Fruit fly (Drosophila melanogaster) whole organism, embryonic: ENCODE measurements around the gene CG7173.

Experiments
- Ada2b ChIP-seq: fragments of 200-800 bp; sonication (Bioruptor generic); IDR thresholded peaks from 2 replicates; pipeline ENCODE4 v1.3.6; 2022; ENCODE audit warnings: missing biosample characterization, missing genetic modification characterization
- BEAF-32 ChIP-seq: fragments of 200-800 bp; sonication (Bioruptor generic); optimal IDR thresholded peaks from 3 replicates; lab custom pipeline; 2017; ENCODE audit warnings: missing biosample characterization, missing genetic modification characterization, mild to moderate bottlenecking, moderate library complexity, missing genetic modification reagents
- Bteb2 ChIP-seq: fragments of 200-800 bp; sonication (Bioruptor generic); optimal IDR thresholded peaks from 2 replicates; lab custom pipeline; 2016; ENCODE audit warnings: missing biosample characterization, missing genetic modification characterization
- CG10321 ChIP-seq: fragments of 200-800 bp; sonication (Bioruptor generic); IDR thresholded peaks from 2 replicates; pipeline ENCODE4 v1.3.6; 2022; ENCODE audit warnings: missing biosample characterization, missing genetic modification characterization
- CG11695 ChIP-seq: fragments of 200-800 bp; sonication (Bioruptor generic); IDR thresholded peaks from 3 replicates; pipeline ENCODE4 v1.3.6; 2022; ENCODE audit warnings: missing biosample characterization, missing genetic modification characterization
- CG12219 ChIP-seq: fragments of 200-800 bp; sonication (Bioruptor generic); optimal IDR thresholded peaks from 3 replicates; lab custom pipeline; 2018; ENCODE audit warnings: missing biosample characterization, mild to moderate bottlenecking, missing genetic modification characterization
- CG14710 ChIP-seq: fragments of 200-800 bp; sonication (Bioruptor generic); optimal IDR thresholded peaks from 3 replicates; lab custom pipeline; 2019; ENCODE audit warnings: missing biosample characterization, mild to moderate bottlenecking, missing genetic modification characterization, moderate library complexity
- CG15073 ChIP-seq: fragments of 200-800 bp; sonication (Bioruptor generic); optimal IDR thresholded peaks from 2 replicates; lab custom pipeline; 2016; ENCODE audit warnings: missing biosample characterization, missing genetic modification characterization
- CG15601 ChIP-seq: fragments of 200-800 bp; sonication (Bioruptor generic); optimal IDR thresholded peaks from 3 replicates; lab custom pipeline; 2019; ENCODE audit warnings: missing biosample characterization, mild to moderate bottlenecking, missing genetic modification characterization, moderate library complexity
- CG1603 ChIP-seq: fragments of 200-800 bp; sonication (Bioruptor generic); optimal IDR thresholded peaks from 2 replicates; lab custom pipeline; 2019; ENCODE audit warnings: missing biosample characterization, mild to moderate bottlenecking, missing genetic modification characterization, moderate library complexity
- CG17361 ChIP-seq: fragments of 200-800 bp; sonication (Bioruptor generic); IDR thresholded peaks from 3 replicates; pipeline ENCODE4 v1.3.6; 2022; ENCODE audit warnings: missing biosample characterization, missing genetic modification characterization
- CG18262 ChIP-seq: fragments of 200-800 bp; optimal IDR thresholded peaks from 3 replicates; lab custom pipeline; 2019; ENCODE audit warnings: missing biosample characterization, mild to moderate bottlenecking, missing genetic modification characterization, moderate library complexity
- CG18619 ChIP-seq: fragments of 200-800 bp; sonication (Bioruptor generic); optimal IDR thresholded peaks from 3 replicates; lab custom pipeline; 2017; ENCODE audit warnings: missing biosample characterization, mild to moderate bottlenecking, missing genetic modification characterization
- CG2712 ChIP-seq: fragments of 200-800 bp; optimal IDR thresholded peaks from 3 replicates; lab custom pipeline; 2019; ENCODE audit warnings: missing biosample characterization, mild to moderate bottlenecking, missing genetic modification characterization, moderate library complexity
- CG32767 ChIP-seq: fragments of 200-800 bp; sonication (Bioruptor generic); IDR thresholded peaks from 2 replicates; pipeline ENCODE4 v1.3.6; 2022; ENCODE audit warnings: missing biosample characterization, missing genetic modification characterization
- CG43689 ChIP-seq: fragments of 200-800 bp; sonication (Bioruptor generic); IDR thresholded peaks from 2 replicates; pipeline ENCODE4 v1.3.6; 2022; ENCODE audit warnings: missing biosample characterization, missing genetic modification characterization
- CG4424 ChIP-seq: fragments of 200-800 bp; sonication (Bioruptor generic); optimal IDR thresholded peaks from 3 replicates; lab custom pipeline; 2016; ENCODE audit warnings: missing biosample characterization, missing genetic modification characterization
- CG4617 ChIP-seq: fragments of 200-800 bp; sonication (Bioruptor generic); optimal IDR thresholded peaks from 3 replicates; lab custom pipeline; 2016; ENCODE audit warnings: missing biosample characterization, missing genetic modification characterization, borderline replicate concordance
- CG5245 ChIP-seq: fragments of 200-800 bp; sonication (Bioruptor generic); optimal IDR thresholded peaks from 3 replicates; lab custom pipeline; 2016; ENCODE audit warnings: missing biosample characterization, missing genetic modification characterization
- CG6689 ChIP-seq: fragments of 200-800 bp; sonication (Bioruptor generic); IDR thresholded peaks from 2 replicates; pipeline ENCODE4 v1.3.6; 2022; ENCODE audit warnings: missing biosample characterization, missing genetic modification characterization
- CG6854 ChIP-seq: fragments of 200-800 bp; sonication (Bioruptor generic); optimal IDR thresholded peaks from 3 replicates; lab custom pipeline; 2017; ENCODE audit warnings: missing biosample characterization, mild to moderate bottlenecking, missing genetic modification characterization
- CG7271 ChIP-seq: fragments of 200-800 bp; sonication (Bioruptor generic); optimal IDR thresholded peaks from 2 replicates; lab custom pipeline; 2018; ENCODE audit warnings: missing biosample characterization, mild to moderate bottlenecking, missing genetic modification characterization, moderate library complexity
- CG8765 ChIP-seq: fragments of 200-800 bp; sonication (Bioruptor generic); IDR thresholded peaks from 2 replicates; pipeline ENCODE4 v1.3.6; 2022; ENCODE audit warnings: missing biosample characterization, missing genetic modification characterization
- CG9215 ChIP-seq: fragments of 200-800 bp; sonication (Bioruptor generic); IDR thresholded peaks from 2 replicates; pipeline ENCODE4 v1.3.6; 2022; ENCODE audit warnings: missing biosample characterization, missing genetic modification characterization
- CG9876 ChIP-seq: fragments of 200-800 bp; sonication (Bioruptor generic); optimal IDR thresholded peaks from 2 replicates; lab custom pipeline; 2016; ENCODE audit warnings: missing biosample characterization, missing genetic modification characterization
- Deaf1 ChIP-seq: fragments of 200-800 bp; optimal IDR thresholded peaks from 3 replicates; lab custom pipeline; 2019; ENCODE audit warnings: missing biosample characterization, mild to moderate bottlenecking, missing genetic modification characterization, moderate library complexity
- Ets65A ChIP-seq: fragments of 200-800 bp; sonication (Bioruptor generic); peaks from one replicate; lab custom pipeline; 2016; ENCODE audit warnings: missing biosample characterization, missing genetic modification characterization
- H15 ChIP-seq: fragments of 200-800 bp; sonication (Bioruptor generic); IDR thresholded peaks from 3 replicates; pipeline ENCODE4 v1.3.6; 2022; ENCODE audit warnings: missing biosample characterization, missing genetic modification characterization
- HLH54F ChIP-seq: fragments of 200-800 bp; sonication (Bioruptor generic); optimal IDR thresholded peaks from 3 replicates; lab custom pipeline; 2016; ENCODE audit warnings: missing biosample characterization, missing genetic modification characterization
- Meics ChIP-seq: fragments of 200-800 bp; sonication (Bioruptor generic); optimal IDR thresholded peaks from 2 replicates; lab custom pipeline; 2017; ENCODE audit warnings: missing biosample characterization, mild to moderate bottlenecking, missing genetic modification characterization
- Nf-YC ChIP-seq: fragments of 200-800 bp; optimal IDR thresholded peaks from 3 replicates; lab custom pipeline; 2019; ENCODE audit warnings: missing biosample characterization, mild to moderate bottlenecking, missing genetic modification characterization, moderate library complexity
- Oaz ChIP-seq: fragments of 200-800 bp; sonication (Bioruptor generic); IDR thresholded peaks from 2 replicates; pipeline ENCODE4 v1.3.6; 2022; ENCODE audit warnings: missing biosample characterization, missing genetic modification characterization
- YL-1 ChIP-seq: fragments of 200-800 bp; sonication (Bioruptor generic); optimal IDR thresholded peaks from 3 replicates; lab custom pipeline; 2017; ENCODE audit warnings: missing biosample characterization, mild to moderate bottlenecking, missing genetic modification characterization
- cas ChIP-seq: fragments of 200-800 bp; sonication (Bioruptor generic); IDR thresholded peaks from 2 replicates; pipeline ENCODE4 v1.3.6; 2022; ENCODE audit warnings: missing biosample characterization, missing genetic modification characterization
- cg ChIP-seq: fragments of 200-800 bp; sonication (Bioruptor generic); optimal IDR thresholded peaks from 3 replicates; lab custom pipeline; 2019; ENCODE audit warnings: missing biosample characterization, mild to moderate bottlenecking, missing genetic modification characterization, moderate library complexity
- fu2 ChIP-seq: fragments of 200-800 bp; sonication (Bioruptor generic); optimal IDR thresholded peaks from 2 replicates; lab custom pipeline; 2016; ENCODE audit warnings: missing biosample characterization, missing genetic modification characterization
- gcm2 ChIP-seq: fragments of 200-800 bp; sonication (Bioruptor generic); optimal IDR thresholded peaks from 2 replicates; lab custom pipeline; 2016; ENCODE audit warnings: missing biosample characterization, missing genetic modification characterization
- ind ChIP-seq: fragments of 200-800 bp; sonication (Bioruptor generic); optimal IDR thresholded peaks from 3 replicates; lab custom pipeline; 2016; ENCODE audit warnings: missing biosample characterization, missing genetic modification characterization
- insv ChIP-seq, 2 experiments: fragments of 200-800 bp; sonication (Bioruptor generic); optimal IDR thresholded peaks; 3 replicates each; lab custom pipeline; 2016 to 2018; ENCODE audit warnings: missing biosample characterization in 2 of 2, missing genetic modification characterization in 2 of 2
- lilli ChIP-seq: fragments of 200-800 bp; sonication (Bioruptor generic); optimal IDR thresholded peaks from 3 replicates; lab custom pipeline; 2016; ENCODE audit warnings: missing biosample characterization, missing genetic modification characterization
- maf-S ChIP-seq: fragments of 200-800 bp; sonication (Bioruptor generic); optimal IDR thresholded peaks from 2 replicates; lab custom pipeline; 2016; ENCODE audit warnings: missing biosample characterization, missing genetic modification characterization
- pho ChIP-seq: fragments of 200-800 bp; sonication (Bioruptor generic); optimal IDR thresholded peaks from 2 replicates; lab custom pipeline; 2016; ENCODE audit warnings: missing biosample characterization, missing genetic modification characterization
- phol ChIP-seq: fragments of 200-800 bp; sonication (Bioruptor generic); optimal IDR thresholded peaks from 3 replicates; lab custom pipeline; 2018; ENCODE audit warnings: missing biosample characterization, mild to moderate bottlenecking, missing genetic modification characterization, moderate library complexity
- sens ChIP-seq: fragments of 200-800 bp; sonication (Bioruptor generic); peaks from one replicate; lab custom pipeline; 2016; ENCODE audit warnings: missing biosample characterization, missing genetic modification characterization
- stwl ChIP-seq: fragments of 200-800 bp; sonication (Bioruptor generic); optimal IDR thresholded peaks from 3 replicates; lab custom pipeline; 2018; ENCODE audit warnings: missing biosample characterization, mild to moderate bottlenecking, missing genetic modification characterization, moderate library complexity
- tio ChIP-seq: fragments of 200-800 bp; sonication (Bioruptor generic); optimal IDR thresholded peaks from 2 replicates; lab custom pipeline; 2017; ENCODE audit warnings: missing biosample characterization, missing genetic modification characterization, inconsistent platforms
- unc-4 ChIP-seq: fragments of 200-800 bp; sonication (Bioruptor generic); IDR thresholded peaks from 2 replicates; pipeline ENCODE4 v1.3.6; 2022; ENCODE audit warnings: missing biosample characterization, missing genetic modification characterization; ENCODE audit not compliant: partially characterized antibody
- vnd ChIP-seq: fragments of 200-800 bp; sonication (Bioruptor generic); IDR thresholded peaks from 3 replicates; pipeline ENCODE4 v1.3.6; 2022; ENCODE audit warnings: missing biosample characterization, missing genetic modification characterization; ENCODE audit not compliant: partially characterized antibody

Gene CG7173

DNA sequence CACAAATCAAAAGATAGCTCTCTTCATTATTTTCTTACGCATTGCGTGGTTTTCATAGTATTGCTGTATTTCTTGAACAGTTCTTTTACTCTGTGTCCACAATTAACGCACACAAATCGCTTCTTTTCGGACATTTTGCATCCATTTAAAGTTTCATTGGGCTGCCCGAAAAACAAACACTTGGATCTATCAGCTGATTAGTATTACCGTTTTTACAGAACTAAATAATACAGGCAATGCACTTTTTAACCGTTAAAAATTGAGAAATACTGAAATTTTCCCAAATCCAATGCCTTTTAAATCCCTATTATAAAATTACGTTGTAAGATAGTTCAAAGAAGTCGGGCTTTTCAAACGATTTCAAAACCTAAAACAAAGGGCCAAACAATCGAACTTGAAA, 28.9 kb downstream of the CG7173 start, which contains the start of gene Arv1 (continued):
- TF ChIP-seq CG18619 (GFP tag; lab: Kevin White, UChicago) = no peak
- no peak for TF ChIP-seq CG6854
- TF ChIP-seq YL-1 = peak; percentile 53
- no peak for TF ChIP-seq CG6689 (GFP tag; lab: Robert Waterston, UW)
- TF ChIP-seq phol (tag; lab: Kevin White, UChicago) = peak; percentile 22
- peak; percentile 28 for TF ChIP-seq CG1603 (tag; lab: Kevin White, UChicago)
- peak; percentile 9 for TF ChIP-seq BEAF-32 (GFP tag; lab: Kevin White, UChicago)
- TF ChIP-seq tio (GFP tag; lab: Kevin White, UChicago) = no peak
- TF ChIP-seq, all 482 proteins: peak for 21

dm6 chr3L:21524071-21524889, 33.7 kb downstream of the CG7173 start:
- TF ChIP-seq cg (GFP tag; lab: Kevin White, UChicago) (peak; percentile 34), CG15073 (GFP tag; lab: Kevin White, UChicago) (peak; percentile 96), CG4617 (GFP tag; lab: Kevin White, UChicago) (no peak), ind (GFP tag; lab: Kevin White, UChicago) (no peak), CG4424 (GFP tag; lab: Kevin White, UChicago) (peak; percentile 16), vnd (GFP tag; lab: Robert Waterston, UW) (no peak), Ets65A (peak; percentile 45), CG8765 (GFP tag; lab: Robert Waterston, UW) (no peak), CG5245 (GFP tag; lab: Kevin White, UChicago) (no peak), CG1603 (tag; lab: Kevin White, UChicago) (no peak), sens (GFP tag; lab: Kevin White, UChicago) (peak; percentile 77), gcm2 (GFP tag; lab: Kevin White, UChicago) (no peak), cas (no peak), CG15601 (tag; lab: Kevin White, UChicago) (no peak), CG10321 (GFP tag; lab: Robert Waterston, UW) (no peak), pho (peak; percentile 4), CG11695 (GFP tag; lab: Robert Waterston, UW) (no peak), CG9215 (GFP tag; lab: Robert Waterston, UW) (no peak), HLH54F (no peak), CG12219 (GFP tag; lab: Kevin White, UChicago) (no peak), CG9876 (GFP tag; lab: Kevin White, UChicago) (no peak), CG17361 (GFP tag; lab: Robert Waterston, UW) (0 out of 3 replicates have a peak, but pooled peaks have one; percentile 35), CG7271 (tag; lab: Kevin White, UChicago) (no peak), H15 (GFP tag; lab: Robert Waterston, UW) (no peak), lilli (GFP tag; lab: Kevin White, UChicago) (no peak), Bteb2 (no peak), CG18262 (tag; lab: Kevin White, UChicago) (peak; percentile 12), unc-4 (no peak), CG32767 (GFP tag; lab: Robert Waterston, UW) (0 out of 2 replicates have a peak, but pooled peaks have one; percentile 9), Nf-YC (tag; lab: Kevin White, UChicago) (no peak), CG14710 (tag; lab: Kevin White, UChicago) (no peak), stwl (no peak), insv (GFP tag; optimal IDR thresholded peaks at IDR 0.05; lab: Kevin White, UChicago) (no peak), fu2 (no peak), maf-S (GFP tag; lab: Kevin White, UChicago) (no peak), CG2712 (tag; lab: Kevin White, UChicago) (peak; percentile 38), Oaz (GFP tag; lab: Robert Waterston, UW) (no peak), Meics (no peak), Deaf1 (no peak), Ada2b (GFP tag; lab: Robert Waterston, UW) (no peak), CG43689 (GFP tag; lab: Robert Waterston, UW) (no peak)
